Fruit fly (Drosophila melanogaster) whole organism, embryonic: ENCODE data around the gene Pstk.

Source experiments
- Bgb ChIP-seq: fragments of 200-800 bp; sonication (Bioruptor generic); IDR thresholded peaks from 2 replicates; pipeline ENCODE4 v1.3.6; 2022; ENCODE audit warnings: missing biosample characterization, missing genetic modification characterization; ENCODE audit not compliant: partially characterized antibody
- CG10979 ChIP-seq: fragments of 200-800 bp; sonication (Bioruptor generic); optimal IDR thresholded peaks from 2 replicates; lab custom pipeline; 2018; ENCODE audit warnings: missing biosample characterization, mild to moderate bottlenecking, missing genetic modification characterization, moderate library complexity
- CG11093 ChIP-seq: fragments of 200-800 bp; sonication (Bioruptor generic); IDR thresholded peaks from 3 replicates; pipeline ENCODE4 v1.3.6; 2022; ENCODE audit warnings: missing biosample characterization, missing genetic modification characterization
- CG11456 ChIP-seq: fragments of 200-800 bp; sonication (Bioruptor generic); IDR thresholded peaks from 3 replicates; pipeline ENCODE4 v1.3.6; 2022; ENCODE audit warnings: missing biosample characterization, missing genetic modification characterization
- CG12155 ChIP-seq: fragments of 200-800 bp; sonication (Bioruptor generic); optimal IDR thresholded peaks from 3 replicates; lab custom pipeline; 2016; ENCODE audit warnings: missing biosample characterization, missing genetic modification characterization
- CG15514 ChIP-seq: fragments of 200-800 bp; sonication (Bioruptor generic); optimal IDR thresholded peaks from 3 replicates; lab custom pipeline; 2017; ENCODE audit warnings: missing biosample characterization, missing genetic modification characterization, mild to moderate bottlenecking, moderate library complexity, missing genetic modification reagents
- CG1647 ChIP-seq: fragments of 200-800 bp; sonication (Bioruptor generic); optimal IDR thresholded peaks from 3 replicates; lab custom pipeline; 2016; ENCODE audit warnings: missing biosample characterization, missing genetic modification characterization
- CG17912 ChIP-seq: fragments of 200-800 bp; sonication (Bioruptor generic); optimal IDR thresholded peaks from 2 replicates; lab custom pipeline; 2018; ENCODE audit warnings: missing biosample characterization, mild to moderate bottlenecking, missing genetic modification characterization
- CG2712 ChIP-seq: fragments of 200-800 bp; optimal IDR thresholded peaks from 3 replicates; lab custom pipeline; 2019; ENCODE audit warnings: missing biosample characterization, mild to moderate bottlenecking, missing genetic modification characterization, moderate library complexity
- CG30020 ChIP-seq: fragments of 200-800 bp; optimal IDR thresholded peaks from 2 replicates; lab custom pipeline; 2019; ENCODE audit warnings: missing biosample characterization, mild to moderate bottlenecking, missing genetic modification characterization, moderate library complexity
- CG31224 ChIP-seq: fragments of 200-800 bp; sonication (Bioruptor generic); IDR thresholded peaks from 2 replicates; pipeline ENCODE4 v1.3.6; 2022; ENCODE audit warnings: missing biosample characterization, missing genetic modification characterization
- CG32532 ChIP-seq: fragments of 200-800 bp; sonication (Bioruptor generic); IDR thresholded peaks from 2 replicates; pipeline ENCODE4 v1.3.6; 2022; ENCODE audit warnings: missing biosample characterization, missing genetic modification characterization
- CG32772 ChIP-seq: fragments of 200-800 bp; sonication (Bioruptor generic); IDR thresholded peaks from 2 replicates; pipeline ENCODE4 v1.3.6; 2022; ENCODE audit warnings: missing biosample characterization, missing genetic modification characterization
- CG6689 ChIP-seq: fragments of 200-800 bp; sonication (Bioruptor generic); IDR thresholded peaks from 2 replicates; pipeline ENCODE4 v1.3.6; 2022; ENCODE audit warnings: missing biosample characterization, missing genetic modification characterization
- CG7963 ChIP-seq: fragments of 200-800 bp; sonication (Bioruptor generic); IDR thresholded peaks from 3 replicates; pipeline ENCODE4 v1.3.6; 2022; ENCODE audit warnings: missing biosample characterization, missing genetic modification characterization; ENCODE audit not compliant: partially characterized antibody
- CG8089 ChIP-seq: fragments of 200-800 bp; sonication (Bioruptor generic); optimal IDR thresholded peaks from 3 replicates; lab custom pipeline; 2016; ENCODE audit warnings: missing biosample characterization, missing genetic modification characterization
- CG8281 ChIP-seq: fragments of 200-800 bp; sonication (Bioruptor generic); optimal IDR thresholded peaks from 2 replicates; lab custom pipeline; 2018; ENCODE audit warnings: missing biosample characterization, mild to moderate bottlenecking, missing genetic modification characterization, moderate library complexity
- CG8388 ChIP-seq: fragments of 200-800 bp; sonication (Bioruptor generic); optimal IDR thresholded peaks from 2 replicates; lab custom pipeline; 2019; ENCODE audit warnings: missing biosample characterization, mild to moderate bottlenecking, missing genetic modification characterization, moderate library complexity
- CG9797 ChIP-seq: fragments of 200-800 bp; sonication (Bioruptor generic); optimal IDR thresholded peaks from 3 replicates; lab custom pipeline; 2018; ENCODE audit warnings: missing biosample characterization, mild to moderate bottlenecking, missing genetic modification characterization
- Dek ChIP-seq: fragments of 200-800 bp; sonication (Bioruptor generic); optimal IDR thresholded peaks from 3 replicates; lab custom pipeline; 2019; ENCODE audit warnings: missing biosample characterization, mild to moderate bottlenecking, missing genetic modification characterization, moderate library complexity
- Dll ChIP-seq: fragments of 200-800 bp; sonication (Bioruptor generic); IDR thresholded peaks from 4 replicates; pipeline ENCODE4 v1.3.6; 2022; ENCODE audit warnings: missing biosample characterization, missing genetic modification characterization; ENCODE audit not compliant: partially characterized antibody
- Doc3 ChIP-seq: fragments of 200-800 bp; sonication (Bioruptor generic); IDR thresholded peaks from 3 replicates; pipeline ENCODE4 v1.3.6; 2022; ENCODE audit warnings: missing biosample characterization, missing genetic modification characterization; ENCODE audit not compliant: partially characterized antibody
- Eip74EF ChIP-seq, 2 experiments: fragments of 200-800 bp in 1 of 2; fragments of >200 bp in 1 of 2; sonication (Bioruptor generic) in 1 of 2; optimal IDR thresholded peaks; 2 replicates each; lab custom pipeline; 2017 to 2019; ENCODE audit warnings: missing biosample characterization in 2 of 2, missing genetic modification characterization in 2 of 2, mild to moderate bottlenecking in 1 of 2, moderate library complexity in 1 of 2
- Hey ChIP-seq: fragments of 200-800 bp; sonication (Bioruptor generic); optimal IDR thresholded peaks from 3 replicates; lab custom pipeline; 2018; ENCODE audit warnings: missing biosample characterization, mild to moderate bottlenecking, missing genetic modification characterization
- Lpt ChIP-seq: fragments of >200 bp; optimal IDR thresholded peaks from 2 replicates; lab custom pipeline; 2018; ENCODE audit warnings: missing biosample characterization, missing genetic modification characterization
- MTF-1 ChIP-seq: fragments of 200-800 bp; sonication (Bioruptor generic); optimal IDR thresholded peaks from 2 replicates; lab custom pipeline; 2018; ENCODE audit warnings: missing biosample characterization, mild to moderate bottlenecking, missing genetic modification characterization, borderline replicate concordance
- Mes4 ChIP-seq: fragments of 200-800 bp; sonication (Bioruptor generic); optimal IDR thresholded peaks from 2 replicates; lab custom pipeline; 2016; ENCODE audit warnings: missing biosample characterization, missing genetic modification characterization
- NfI ChIP-seq: fragments of 200-800 bp; sonication (Bioruptor generic); optimal IDR thresholded peaks from 3 replicates; lab custom pipeline; 2018; ENCODE audit warnings: missing biosample characterization, mild to moderate bottlenecking, missing genetic modification characterization, moderate library complexity
- PHDP ChIP-seq: fragments of 200-800 bp; sonication (Bioruptor generic); optimal IDR thresholded peaks from 3 replicates; lab custom pipeline; 2018; ENCODE audit warnings: missing biosample characterization, mild to moderate bottlenecking, missing genetic modification characterization, moderate library complexity
- Six4 ChIP-seq: fragments of 200-800 bp; sonication (Bioruptor generic); optimal IDR thresholded peaks from 2 replicates; lab custom pipeline; 2016; ENCODE audit warnings: missing biosample characterization, missing genetic modification characterization
- Trl ChIP-seq, 3 experiments: fragments of >200 bp in 2 of 3; fragments of 200-800 bp in 1 of 3; sonication (Bioruptor generic) in 1 of 3; optimal IDR thresholded peaks; 2 replicates in 1 of 3; 3 replicates in 2 of 3; lab custom pipeline; 2016 to 2017; ENCODE audit warnings: missing biosample characterization in 1 of 3, missing genetic modification characterization in 1 of 3
- abd-A ChIP-seq: fragments of 200-800 bp; sonication (Bioruptor generic); optimal IDR thresholded peaks from 3 replicates; lab custom pipeline; 2019; ENCODE audit warnings: missing biosample characterization, mild to moderate bottlenecking, missing genetic modification characterization, moderate library complexity
- ara ChIP-seq: fragments of 200-800 bp; sonication (Bioruptor generic); IDR thresholded peaks from 2 replicates; pipeline ENCODE4 v1.3.6; 2022; ENCODE audit warnings: missing biosample characterization, missing genetic modification characterization
- ase ChIP-seq: fragments of 200-800 bp; sonication (Bioruptor generic); IDR thresholded peaks from 3 replicates; pipeline ENCODE4 v1.3.6; 2022; ENCODE audit warnings: missing biosample characterization, missing genetic modification characterization
- bsh ChIP-seq, 2 experiments: fragments of 200-800 bp; sonication (Bioruptor generic); optimal IDR thresholded peaks; 2 replicates each; lab custom pipeline; 2017 to 2018; ENCODE audit warnings: mild to moderate bottlenecking in 2 of 2, missing biosample characterization in 2 of 2, missing genetic modification characterization in 2 of 2, moderate library complexity in 1 of 2
- btn ChIP-seq: fragments of 200-800 bp; sonication (Bioruptor generic); optimal IDR thresholded peaks from 2 replicates; lab custom pipeline; 2016; ENCODE audit warnings: missing biosample characterization, missing genetic modification characterization
- eyg ChIP-seq: fragments of 200-800 bp; sonication (Bioruptor generic); optimal IDR thresholded peaks from 3 replicates; lab custom pipeline; 2016; ENCODE audit warnings: missing biosample characterization, missing genetic modification characterization
- grau ChIP-seq: fragments of 200-800 bp; optimal IDR thresholded peaks from 3 replicates; lab custom pipeline; 2019; ENCODE audit warnings: missing biosample characterization, mild to moderate bottlenecking, missing genetic modification characterization, moderate library complexity
- hbn ChIP-seq: fragments of 200-800 bp; sonication (Bioruptor generic); IDR thresholded peaks from 2 replicates; pipeline ENCODE4 v1.3.6; 2022; ENCODE audit warnings: missing biosample characterization, missing genetic modification characterization; ENCODE audit not compliant: partially characterized antibody
- nau ChIP-seq: fragments of 200-800 bp; sonication (Bioruptor generic); optimal IDR thresholded peaks from 3 replicates; lab custom pipeline; 2017; ENCODE audit warnings: missing biosample characterization, mild to moderate bottlenecking, missing genetic modification characterization, missing genetic modification reagents
- pnt ChIP-seq: fragments of 200-800 bp; sonication (Bioruptor generic); optimal IDR thresholded peaks from 3 replicates; lab custom pipeline; 2016; ENCODE audit warnings: missing biosample characterization, missing genetic modification characterization
- prd ChIP-seq, 3 experiments: fragments of >200 bp in 2 of 3; fragments of 200-800 bp in 1 of 3; sonication (Bioruptor generic) in 1 of 3; optimal IDR thresholded peaks in 2 of 3; IDR thresholded peaks in 1 of 3; 2 replicates in 2 of 3; 3 replicates in 1 of 3; pipeline versions ENCODE4 v1.3.6 to Lab custom; 2017 to 2022; ENCODE audit warnings: missing biosample characterization in 1 of 3, missing genetic modification characterization in 1 of 3
- schlank ChIP-seq: fragments of 200-800 bp; sonication (Bioruptor generic); optimal IDR thresholded peaks from 2 replicates; lab custom pipeline; 2018; ENCODE audit warnings: missing biosample characterization, mild to moderate bottlenecking, missing genetic modification characterization
- ssp ChIP-seq: fragments of 200-800 bp; sonication (Bioruptor generic); IDR thresholded peaks from 2 replicates; pipeline ENCODE4 v1.3.6; 2022; ENCODE audit warnings: missing biosample characterization, missing genetic modification characterization
- tgo ChIP-seq: fragments of 200-800 bp; sonication (Bioruptor generic); IDR thresholded peaks from 3 replicates; pipeline ENCODE4 v1.3.6; 2022; ENCODE audit warnings: missing biosample characterization, missing genetic modification characterization
- tup ChIP-seq: fragments of 200-800 bp; sonication (Bioruptor generic); optimal IDR thresholded peaks from 2 replicates; lab custom pipeline; 2016; ENCODE audit warnings: missing biosample characterization, mild to moderate bottlenecking, missing genetic modification characterization, moderate library complexity
- wek ChIP-seq: fragments of 200-800 bp; sonication (Bioruptor generic); optimal IDR thresholded peaks from 3 replicates; lab custom pipeline; 2018; ENCODE audit warnings: missing biosample characterization, mild to moderate bottlenecking, missing genetic modification characterization, moderate library complexity
- zf30C ChIP-seq: fragments of 200-800 bp; sonication (Bioruptor generic); optimal IDR thresholded peaks from 3 replicates; lab custom pipeline; 2018; ENCODE audit warnings: missing biosample characterization, mild to moderate bottlenecking, missing genetic modification characterization

Pstk gene

DNA sequence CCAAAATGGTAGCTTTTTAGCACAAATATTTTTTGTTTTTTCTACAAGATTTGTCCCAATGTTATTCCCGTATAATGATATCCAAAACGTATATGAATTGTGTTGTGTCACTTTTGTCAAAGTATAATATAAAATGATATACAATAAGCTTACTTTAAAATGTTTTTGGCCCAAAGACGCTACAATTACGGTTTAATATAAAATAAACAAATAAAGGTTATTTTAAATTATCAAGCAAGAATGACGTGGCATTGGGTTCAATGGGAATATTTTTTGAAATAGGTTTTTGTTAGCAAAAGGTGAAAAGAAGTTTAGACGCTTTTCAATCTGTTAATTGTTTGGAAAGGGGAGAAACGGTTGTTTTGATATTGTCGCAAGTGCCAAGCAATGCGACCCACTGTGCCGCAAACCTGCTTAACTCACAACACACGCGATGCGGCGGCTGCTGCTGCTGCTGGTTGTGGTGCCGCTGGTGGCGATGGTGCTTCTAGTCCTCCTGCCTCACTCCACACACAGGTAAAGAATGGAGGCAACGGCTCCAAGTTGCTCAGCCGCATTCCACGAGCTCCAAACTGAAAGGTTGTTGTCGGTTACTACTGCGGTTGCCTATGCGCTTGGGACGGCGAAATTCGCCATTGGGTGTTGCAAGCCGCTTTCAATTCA lies 45.0 kb upstream of the Pstk start (continued):
- peak in 1 of 2 experiments; percentile 43 for TF ChIP-seq Trl (optimal IDR thresholded peaks at IDR 0.05; lab: Kevin White, UChicago)
- no peak for TF ChIP-seq Trl (GFP tag; optimal IDR thresholded peaks at IDR 0.05; lab: Kevin White, UChicago)
- no peak for TF ChIP-seq ase
- TF ChIP-seq CG31224 (GFP tag; lab: Robert Waterston, UW) = no peak
- TF ChIP-seq Bgb (GFP tag; lab: Robert Waterston, UW) = no peak
- no peak for TF ChIP-seq wek (GFP tag; lab: Kevin White, UChicago)
- TF ChIP-seq grau (tag; lab: Kevin White, UChicago) = peak; percentile 66
- no peak for TF ChIP-seq CG32772 (GFP tag; lab: Robert Waterston, UW)
- peak; percentile 29; the same call in 1 of the 2 replicates for TF ChIP-seq CG6689 (GFP tag; lab: Robert Waterston, UW)
- TF ChIP-seq CG11456 = no peak
- no peak for TF ChIP-seq CG17912 (GFP tag; lab: Kevin White, UChicago)
- TF ChIP-seq CG8089 (GFP tag; lab: Kevin White, UChicago) = no peak
- no peak for TF ChIP-seq schlank (tag; lab: Kevin White, UChicago)
- no peak for TF ChIP-seq abd-A (tag; lab: Kevin White, UChicago)
- TF ChIP-seq bsh (GFP tag; optimal IDR thresholded peaks at IDR 0.05; lab: Kevin White, UChicago) = peak in 1 of 2 experiments; percentile 31
- peak; percentile 58 for TF ChIP-seq CG2712 (tag; lab: Kevin White, UChicago)
- no peak for TF ChIP-seq tup (GFP tag; lab: Kevin White, UChicago)
- no peak for TF ChIP-seq CG30020 (tag; lab: Kevin White, UChicago)
- no peak for TF ChIP-seq Hey
- TF ChIP-seq CG1647 = no peak
- peak; percentile 46 for TF ChIP-seq PHDP (tag; lab: Kevin White, UChicago)
- TF ChIP-seq nau (GFP tag; lab: Kevin White, UChicago) = no peak
- no peak for TF ChIP-seq CG7963 (GFP tag; lab: Robert Waterston, UW)
- no peak for TF ChIP-seq Lpt
- TF ChIP-seq CG9797 (GFP tag; lab: Kevin White, UChicago) = no peak
- no peak for TF ChIP-seq pnt (GFP tag; lab: Kevin White, UChicago)
- TF ChIP-seq CG12155 (GFP tag; lab: Kevin White, UChicago) = peak; percentile 2
- no peak for TF ChIP-seq Eip74EF (GFP tag; optimal IDR thresholded peaks at IDR 0.05; lab: Kevin White, UChicago)
- no peak for TF ChIP-seq Mes4 (GFP tag; lab: Kevin White, UChicago)
- peak; percentile 41 for TF ChIP-seq Six4 (GFP tag; lab: Kevin White, UChicago)
- peak; percentile 39 for TF ChIP-seq CG8388 (GFP tag; lab: Kevin White, UChicago)
- TF ChIP-seq eyg (GFP tag; lab: Kevin White, UChicago) = no peak
- no peak; the same call in 1 of the 2 replicates for TF ChIP-seq CG32532
- TF ChIP-seq CG10979 (tag; lab: Kevin White, UChicago) = peak; percentile 64
- no peak for TF ChIP-seq ssp
- no peak for TF ChIP-seq CG8281
- peak; percentile 32 for TF ChIP-seq Dek (tag; lab: Kevin White, UChicago)
- TF ChIP-seq ara = no peak
- no peak for TF ChIP-seq prd (optimal IDR thresholded peaks at IDR 0.05; lab: Kevin White, UChicago)
- TF ChIP-seq prd (GFP tag; IDR thresholded peaks at IDR 0.05; lab: Robert Waterston, UW) = 0 out of 3 replicates have a peak, but pooled peaks have one; percentile 16
- no peak for TF ChIP-seq hbn
- no peak; the same call in 2 of the 3 replicates for TF ChIP-seq tgo (GFP tag; lab: Robert Waterston, UW)
- TF ChIP-seq zf30C = no peak
- TF ChIP-seq NfI (GFP tag; lab: Kevin White, UChicago) = peak; percentile 37
- no peak for TF ChIP-seq CG11093 (GFP tag; lab: Robert Waterston, UW)
- TF ChIP-seq Doc3 (GFP tag; lab: Robert Waterston, UW) = no peak
- no peak for TF ChIP-seq MTF-1
- peak; percentile 36 for TF ChIP-seq CG15514 (GFP tag; lab: Kevin White, UChicago)
- TF ChIP-seq Dll (GFP tag; lab: Robert Waterston, UW) = no peak
- no peak for TF ChIP-seq btn
